Fruit fly (Drosophila melanogaster): ENCODE data around the gene CG10845.
A peak's percentile ranks its signal among the peaks of the same experiment; 100 is the strongest.

CG10845 gene

dm6 chr3R:24870389-24871048, 30.4 kb upstream of the CG10845 start, which contains the start of gene CycB3:
TSS of gene CycB3 (minus strand) at chr3R:24870816.
- no peak for TF ChIP-seq Pif1B (GFP tag; optimal IDR thresholded peaks at IDR 0.05)
- no peak for TF ChIP-seq CG4496 (GFP tag; IDR thresholded peaks at IDR 0.05)
- TF ChIP-seq Snoo (tag; optimal IDR thresholded peaks at IDR 0.05) = peak; percentile 33
- TF ChIP-seq EcR (GFP tag; optimal IDR thresholded peaks at IDR 0.05) = peak; percentile 2
- TF ChIP-seq CG17806 (tag; optimal IDR thresholded peaks at IDR 0.05) = no peak
- TF ChIP-seq fd96Ca (GFP tag; IDR thresholded peaks at IDR 0.05) = no peak
- TF ChIP-seq CG32121 (GFP tag; IDR thresholded peaks at IDR 0.05) = no peak
- TF ChIP-seq D1 (tag; optimal IDR thresholded peaks at IDR 0.05) = no peak
- TF ChIP-seq CG15710 (tag; optimal IDR thresholded peaks at IDR 0.05) = no peak
- TF ChIP-seq CG14655 (GFP tag; optimal IDR thresholded peaks at IDR 0.05) = no peak
- no peak for TF ChIP-seq CG8159 (tag; optimal IDR thresholded peaks at IDR 0.05)
- peak; percentile 14 for TF ChIP-seq CG13204 (GFP tag; optimal IDR thresholded peaks at IDR 0.05)
- no peak for TF ChIP-seq Ets98B (GFP tag; IDR thresholded peaks at IDR 0.05)
- peak; percentile 10 for TF ChIP-seq gl (tag; optimal IDR thresholded peaks at IDR 0.05)
- no peak for TF ChIP-seq CG8301 (tag; optimal IDR thresholded peaks at IDR 0.05)
- TF ChIP-seq Pif1A (GFP tag; optimal IDR thresholded peaks at IDR 0.05) = no peak
- TF ChIP-seq CG34367 (tag; optimal IDR thresholded peaks at IDR 0.05) = no peak
- TF ChIP-seq CG9948 (tag; optimal IDR thresholded peaks at IDR 0.05) = no peak
- no peak for TF ChIP-seq rn (GFP tag; IDR thresholded peaks at IDR 0.05)
- TF ChIP-seq CG10348 (GFP tag; IDR thresholded peaks at IDR 0.05) = no peak
- no peak for TF ChIP-seq CG12605 (GFP tag; IDR thresholded peaks at IDR 0.05)

- TF ChIP-seq Ets98B (GFP tag; IDR thresholded peaks at IDR 0.05) = peak; percentile 94
- TF ChIP-seq CG34367 (tag; optimal IDR thresholded peaks at IDR 0.05) = peak; percentile 64
- no peak for TF ChIP-seq EcR (GFP tag; optimal IDR thresholded peaks at IDR 0.05)
- TF ChIP-seq rn (GFP tag; IDR thresholded peaks at IDR 0.05) = peak; percentile 76
- peak; percentile 81 for TF ChIP-seq CG17806 (tag; optimal IDR thresholded peaks at IDR 0.05)
- TF ChIP-seq Pif1A (GFP tag; optimal IDR thresholded peaks at IDR 0.05) = no peak
- peak; percentile 80 for TF ChIP-seq CG8159 (tag; optimal IDR thresholded peaks at IDR 0.05)
- TF ChIP-seq CG14655 (GFP tag; optimal IDR thresholded peaks at IDR 0.05) = no peak
- peak; percentile 75 for TF ChIP-seq CG9948 (tag; optimal IDR thresholded peaks at IDR 0.05)
- TF ChIP-seq D1 (tag; optimal IDR thresholded peaks at IDR 0.05) = no peak
- TF ChIP-seq Pif1B (GFP tag; optimal IDR thresholded peaks at IDR 0.05) = peak; percentile 66
- TF ChIP-seq CG8301 (tag; optimal IDR thresholded peaks at IDR 0.05) = peak; percentile 74
- peak; percentile 70 for TF ChIP-seq CG13204 (GFP tag; optimal IDR thresholded peaks at IDR 0.05)
- peak; percentile 83 for TF ChIP-seq Snoo (tag; optimal IDR thresholded peaks at IDR 0.05)
- peak; percentile 93 for TF ChIP-seq fd96Ca (GFP tag; IDR thresholded peaks at IDR 0.05)
- TF ChIP-seq CG15710 (tag; optimal IDR thresholded peaks at IDR 0.05) = peak; percentile 81
- TF ChIP-seq CG32121 (GFP tag; IDR thresholded peaks at IDR 0.05) = peak; percentile 90
- peak; percentile 67 for TF ChIP-seq CG10348 (GFP tag; IDR thresholded peaks at IDR 0.05)
- peak; percentile 54; the same call in 1 of the 2 replicates for TF ChIP-seq CG12605 (GFP tag; IDR thresholded peaks at IDR 0.05)
- peak; percentile 8 for TF ChIP-seq gl (tag; optimal IDR thresholded peaks at IDR 0.05)
- TF ChIP-seq CG4496 (GFP tag; IDR thresholded peaks at IDR 0.05) = peak; percentile 95
These were observed 24.7 kb upstream of the CG10845 start, which contains the start of gene CG3744 for dm6 chr3R:24875939-24876842. TSS of gene CG3744 (minus strand) at chr3R:24876654.

dm6 chr3R:24876843-24877457, 24.0 kb upstream of the CG10845 start, which contains the start of the genes CG11089 and CG31381:
TSS of gene CG11089 (plus strand) at chr3R:24877045.
TSS of gene CG31381 (plus strand) at chr3R:24877045.
- TF ChIP-seq CG14655 (GFP tag; optimal IDR thresholded peaks at IDR 0.05) (no peak), CG17806 (tag; optimal IDR thresholded peaks at IDR 0.05) (peak; percentile 13)

- no peak for TF ChIP-seq CG9948 (tag; optimal IDR thresholded peaks at IDR 0.05)
- TF ChIP-seq D1 (tag; optimal IDR thresholded peaks at IDR 0.05) = no peak
- TF ChIP-seq fd96Ca (GFP tag; IDR thresholded peaks at IDR 0.05) = no peak
- TF ChIP-seq EcR (GFP tag; optimal IDR thresholded peaks at IDR 0.05) = peak; percentile 84
These were observed 22.3 kb upstream of the CG10845 start for dm6 chr3R:24878655-24879054.

dm6 chr3R:24886470-24886869, 14.4 kb upstream of the CG10845 start:
- TF ChIP-seq EcR (GFP tag; optimal IDR thresholded peaks at IDR 0.05) (no peak), CG12605 (GFP tag; IDR thresholded peaks at IDR 0.05) (0 out of 2 replicates have a peak, but pooled peaks have one; percentile 7), Ets98B (GFP tag; IDR thresholded peaks at IDR 0.05) (0 out of 2 replicates have a peak, but pooled peaks have one; percentile 28), CG9948 (tag; optimal IDR thresholded peaks at IDR 0.05) (no peak), Snoo (tag; optimal IDR thresholded peaks at IDR 0.05) (no peak), Pif1A (GFP tag; optimal IDR thresholded peaks at IDR 0.05) (peak; percentile 51), CG14655 (GFP tag; optimal IDR thresholded peaks at IDR 0.05) (no peak), CG34367 (tag; optimal IDR thresholded peaks at IDR 0.05) (no peak), CG4496 (GFP tag; IDR thresholded peaks at IDR 0.05) (peak; percentile 49; the same call in 1 of the 3 replicates), CG8301 (tag; optimal IDR thresholded peaks at IDR 0.05) (peak; percentile 54), gl (tag; optimal IDR thresholded peaks at IDR 0.05) (no peak), rn (GFP tag; IDR thresholded peaks at IDR 0.05) (no peak), CG32121 (GFP tag; IDR thresholded peaks at IDR 0.05) (no peak), CG15710 (tag; optimal IDR thresholded peaks at IDR 0.05) (no peak), CG8159 (tag; optimal IDR thresholded peaks at IDR 0.05) (no peak), D1 (tag; optimal IDR thresholded peaks at IDR 0.05) (no peak)
